Fruit fly (Drosophila melanogaster): ENCODE results near the gene Sulf1.

- TF ChIP-seq pan (optimal IDR thresholded peaks at IDR 0.05) (no peak), psq (optimal IDR thresholded peaks at IDR 0.05) (no peak), usp (GFP tag; optimal IDR thresholded peaks at IDR 0.05) (no peak), EcR (GFP tag; optimal IDR thresholded peaks at IDR 0.05) (no peak), Dll (optimal IDR thresholded peaks at IDR 0.05) (no peak)
These were observed 12.7 kb upstream of the Sulf1 start for dm6 chr3R:16352039-16352438.

Data from whole organism.